Worm (Caenorhabditis elegans): Measurements from ENCODE around the gene Y77E11A.8.
A peak's percentile ranks its signal among the peaks of the same experiment; 100 is the strongest.

The Y77E11A.8 gene

DNA sequence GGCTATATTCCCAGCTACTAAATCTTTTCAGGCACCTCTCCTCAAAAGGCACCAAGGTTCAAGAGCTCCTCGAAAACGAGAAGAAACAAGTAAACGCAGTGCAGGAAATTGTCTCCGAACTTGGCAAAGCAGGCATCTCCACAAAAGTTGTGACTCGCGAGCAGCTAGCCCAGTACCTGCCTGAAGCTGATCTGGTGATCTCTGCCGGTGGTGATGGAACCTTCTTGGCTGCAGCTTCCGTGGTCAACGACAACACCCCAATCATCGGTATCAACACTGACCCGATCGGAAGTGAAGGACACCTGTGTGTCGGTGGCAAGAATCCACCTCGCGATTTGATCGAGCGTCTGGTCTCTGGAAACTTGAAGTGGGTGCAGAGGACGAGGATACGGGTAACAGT, 33.3 kb upstream of the Y77E11A.8 start:
- 0 out of 2 replicates have a peak, but pooled peaks have one; percentile 18 for TF ChIP-seq egl-43 (GFP tag; IDR thresholded peaks at IDR 0.05)
- TF ChIP-seq aha-1 (tag): peak; percentile 83
- TF ChIP-seq nhr-77 (tag; optimal IDR thresholded peaks at IDR 0.05): no peak
- peak in 1 of 2 experiments; percentile 86 for TF ChIP-seq unc-62 (GFP tag; optimal IDR thresholded peaks at IDR 0.05 in 1 of 2)
- no peak for TF ChIP-seq unc-62 (tag; optimal IDR thresholded peaks at IDR 0.05)
- peak; percentile 56 for TF ChIP-seq set-16 (GFP tag; IDR thresholded peaks at IDR 0.05)
- TF ChIP-seq ceh-32 (tag; optimal IDR thresholded peaks at IDR 0.05; ENCODE audit: poor library complexity): no peak

DNA sequence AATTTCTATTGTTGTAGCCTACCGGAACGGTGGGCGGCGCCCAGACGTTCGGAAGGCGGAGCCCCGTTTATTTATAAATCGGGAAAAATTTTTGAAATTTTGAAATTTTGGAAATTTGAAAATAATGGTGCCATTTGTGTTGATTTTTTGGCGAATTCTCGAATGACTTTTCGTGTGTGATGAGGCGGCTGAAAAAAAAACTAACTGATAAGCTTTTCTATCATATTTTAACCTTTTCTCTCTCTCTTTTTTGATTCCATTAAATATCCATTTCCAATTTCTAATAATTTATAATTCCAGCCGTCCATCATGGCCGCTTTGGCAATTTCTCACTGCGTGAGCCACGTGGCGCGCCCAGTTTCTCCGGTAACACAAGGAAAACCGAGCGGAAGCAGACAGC, 31.9 kb upstream of the Y77E11A.8 start, which contains the start of gene nadk-1:
Gene nadk-1 (plus strand): TSS at position 301 of the 400 bp plus-strand sequence.
- TF ChIP-seq unc-39 (tag; optimal IDR thresholded peaks at IDR 0.05) (no peak), madf-5 (GFP tag; IDR thresholded peaks at IDR 0.05) (no peak), Y5F2A.4 (GFP tag; optimal IDR thresholded peaks at IDR 0.05) (no peak), mxl-3 (GFP tag; optimal IDR thresholded peaks at IDR 0.05) (no peak), nhr-28 (tag; optimal IDR thresholded peaks at IDR 0.05) (no peak), nhr-76 (tag; optimal IDR thresholded peaks at IDR 0.05) (no peak), ZK546.5 (tag; optimal IDR thresholded peaks at IDR 0.05) (no peak), nhr-111 (GFP tag; optimal IDR thresholded peaks at IDR 0.05) (no peak), mep-1 (tag; optimal IDR thresholded peaks at IDR 0.05) (peak; percentile 10), aha-1 (tag) (peak; percentile 16), hmg-1.1 (GFP tag; IDR thresholded peaks at IDR 0.05) (no peak), set-16 (GFP tag; IDR thresholded peaks at IDR 0.05) (0 out of 2 replicates have a peak, but pooled peaks have one; percentile 30), madf-9 (GFP tag; conservative IDR thresholded peaks at IDR 0.05) (0 out of 2 replicates have a peak, but pooled peaks have one; percentile 3), saeg-2 (GFP tag; IDR thresholded peaks at IDR 0.05) (no peak), php-3 (GFP tag; IDR thresholded peaks at IDR 0.05) (no peak), daf-12 (tag; optimal IDR thresholded peaks at IDR 0.05) (no peak), lim-7 (GFP tag; IDR thresholded peaks at IDR 0.05) (no peak), pha-4 (GFP tag; IDR thresholded peaks at IDR 0.05) (0 out of 2 replicates have a peak, but pooled peaks have one; percentile 3), pha-4 (tag; optimal IDR thresholded peaks at IDR 0.05) (no peak), attf-4 (tag; optimal IDR thresholded peaks at IDR 0.05) (no peak), ztf-7 (tag; optimal IDR thresholded peaks at IDR 0.05) (no peak), lin-38 (GFP tag; IDR thresholded peaks at IDR 0.05) (no peak), ama-1 (optimal IDR thresholded peaks at IDR 0.05) (no peak), ceh-82 (tag; optimal IDR thresholded peaks at IDR 0.05) (no peak), zip-2 (tag; optimal IDR thresholded peaks at IDR 0.05) (no peak), tra-1 (GFP tag; IDR thresholded peaks at IDR 0.05) (no peak), hif-1 (tag; optimal IDR thresholded peaks at IDR 0.05) (no peak), ZK337.2 (GFP tag; IDR thresholded peaks at IDR 0.05) (no peak)

DNA sequence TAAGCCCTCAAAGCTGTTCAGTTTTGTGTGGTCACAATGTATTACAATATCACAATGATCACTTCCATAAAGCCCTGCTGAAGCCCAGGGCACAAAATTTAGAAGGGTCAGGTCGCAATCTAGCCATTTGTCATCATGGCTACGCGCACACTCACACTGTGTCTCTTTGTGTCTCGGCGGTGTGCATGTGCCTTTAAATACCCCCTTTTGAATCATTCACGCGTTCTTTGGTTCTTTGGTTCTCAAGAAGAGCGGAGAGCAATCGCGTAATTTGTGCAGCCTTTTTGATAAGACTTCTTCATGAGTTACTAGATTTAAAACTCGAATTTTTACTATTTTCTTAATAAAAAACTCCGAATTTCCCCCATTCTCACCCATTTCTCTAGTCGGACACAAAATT, 30.1 kb upstream of the Y77E11A.8 start:
- TF ChIP-seq attf-4 (tag; optimal IDR thresholded peaks at IDR 0.05): no peak
- no peak for TF ChIP-seq zip-2 (tag; optimal IDR thresholded peaks at IDR 0.05)
- TF ChIP-seq php-3 (GFP tag; IDR thresholded peaks at IDR 0.05): 0 out of 2 replicates have a peak, but pooled peaks have one; percentile 16
- TF ChIP-seq daf-12 (tag; optimal IDR thresholded peaks at IDR 0.05): no peak
- TF ChIP-seq unc-62 (GFP tag; optimal IDR thresholded peaks at IDR 0.05 in 1 of 2): no peak
- no peak for TF ChIP-seq unc-62 (tag; optimal IDR thresholded peaks at IDR 0.05)
- no peak for TF ChIP-seq rbr-2 (tag; optimal IDR thresholded peaks at IDR 0.05)
- no peak for TF ChIP-seq nhr-25 (tag; optimal IDR thresholded peaks at IDR 0.05; ENCODE audit: borderline replicate concordance, insufficient read depth)
- peak; percentile 60 for TF ChIP-seq mxl-2 (GFP tag; conservative IDR thresholded peaks at IDR 0.05)
- no peak for TF ChIP-seq nhr-48 (tag; optimal IDR thresholded peaks at IDR 0.05)
- TF ChIP-seq mxl-3 (GFP tag; optimal IDR thresholded peaks at IDR 0.05): peak; percentile 56
- TF ChIP-seq ztf-11 (tag; optimal IDR thresholded peaks at IDR 0.05): no peak
- peak; percentile 26 for TF ChIP-seq nhr-77 (tag; optimal IDR thresholded peaks at IDR 0.05)
- TF ChIP-seq pha-4 (GFP tag; IDR thresholded peaks at IDR 0.05): no peak; the same call in 1 of the 2 replicates
- TF ChIP-seq pha-4 (tag; optimal IDR thresholded peaks at IDR 0.05): no peak
- no peak for TF ChIP-seq mdt-29 (GFP tag; IDR thresholded peaks at IDR 0.05)
- no peak for TF ChIP-seq madf-5 (GFP tag; IDR thresholded peaks at IDR 0.05)
- TF ChIP-seq nhr-10 (tag; optimal IDR thresholded peaks at IDR 0.05): no peak
- TF ChIP-seq Y48G9A.11 (GFP tag; IDR thresholded peaks at IDR 0.05): no peak
- TF ChIP-seq madf-9 (GFP tag; conservative IDR thresholded peaks at IDR 0.05): no peak
- peak; percentile 73 for TF ChIP-seq nhr-6 (tag; optimal IDR thresholded peaks at IDR 0.05)
- no peak for TF ChIP-seq ces-1 (GFP tag; optimal IDR thresholded peaks at IDR 0.05)
- TF ChIP-seq zag-1 (tag; optimal IDR thresholded peaks at IDR 0.05): no peak
- no peak for TF ChIP-seq ZK337.2 (GFP tag; IDR thresholded peaks at IDR 0.05)
- TF ChIP-seq unc-130 (GFP tag; optimal IDR thresholded peaks at IDR 0.05): no peak
- peak; percentile 21 for TF ChIP-seq mep-1 (tag; optimal IDR thresholded peaks at IDR 0.05)
- TF ChIP-seq T26A8.4 (GFP tag; IDR thresholded peaks at IDR 0.05): no peak
- TF ChIP-seq ctbp-1 (GFP tag; IDR thresholded peaks at IDR 0.05): no peak

All from whole organism, L4 larva.